Worm (Caenorhabditis elegans): Measurements from ENCODE around the gene fipr-19.

fipr-19 gene

ce11 chrIII:7499421-7499902 is 40.7 kb upstream of the fipr-19 start, which contains the start of the genes C07H6.9 and sap-140 (continued):
- TF ChIP-seq F33H1.4 (GFP tag; IDR thresholded peaks at IDR 0.05), result peak; percentile 66
- TF ChIP-seq nhr-120 (GFP tag; IDR thresholded peaks at IDR 0.05), result no peak
- TF ChIP-seq unc-130 (GFP tag; optimal IDR thresholded peaks at IDR 0.05), result no peak
- no peak for TF ChIP-seq F23B12.7 (tag; optimal IDR thresholded peaks at IDR 0.05; ENCODE audit: insufficient read depth)
- TF ChIP-seq atf-7 (tag; optimal IDR thresholded peaks at IDR 0.05), result peak; percentile 1
- no peak for TF ChIP-seq somi-1 (GFP tag; optimal IDR thresholded peaks at IDR 0.05)
- no peak for TF ChIP-seq C06A6.2 (GFP tag; conservative IDR thresholded peaks at IDR 0.05)
- no peak for TF ChIP-seq rec-8 (tag; optimal IDR thresholded peaks at IDR 0.05)
- TF ChIP-seq nhr-179 (tag; optimal IDR thresholded peaks at IDR 0.05), result no peak
- no peak for TF ChIP-seq cebp-2 (GFP tag; IDR thresholded peaks at IDR 0.05)
- no peak for TF ChIP-seq fkh-3 (tag; optimal IDR thresholded peaks at IDR 0.05)
- peak; percentile 10 for TF ChIP-seq nhr-80 (tag; optimal IDR thresholded peaks at IDR 0.05)
- no peak for TF ChIP-seq sptf-2 (GFP tag; optimal IDR thresholded peaks at IDR 0.05)
- peak; percentile 96 for TF ChIP-seq dpl-1 (GFP tag; optimal IDR thresholded peaks at IDR 0.05)
- TF ChIP-seq sea-2 (GFP tag; IDR thresholded peaks at IDR 0.05), result no peak
- peak; percentile 53 for TF ChIP-seq ceh-91 (GFP tag; IDR thresholded peaks at IDR 0.05)
- no peak for TF ChIP-seq F10E7.11 (tag; optimal IDR thresholded peaks at IDR 0.05)
- TF ChIP-seq K11D2.4 (GFP tag; IDR thresholded peaks at IDR 0.05), result peak; percentile 11; the same call in 1 of the 2 replicates
- TF ChIP-seq aptf-2 (GFP tag; conservative IDR thresholded peaks at IDR 0.05), result no peak
- TF ChIP-seq repo-1 (tag; optimal IDR thresholded peaks at IDR 0.05), result peak; percentile 22
- TF ChIP-seq B0019.2 (GFP tag; conservative IDR thresholded peaks at IDR 0.05), result no peak
- no peak for TF ChIP-seq akir-1 (GFP tag; optimal IDR thresholded peaks at IDR 0.05)
- TF ChIP-seq F22D6.2 (tag; optimal IDR thresholded peaks at IDR 0.05), result no peak
- TF ChIP-seq ceh-79 (tag; optimal IDR thresholded peaks at IDR 0.05), result no peak
- TF ChIP-seq him-1 (tag; optimal IDR thresholded peaks at IDR 0.05), result no peak
- no peak for TF ChIP-seq ama-1 (optimal IDR thresholded peaks at IDR 0.05)
- TF ChIP-seq ama-1 (GFP tag; optimal IDR thresholded peaks at IDR 0.05), result no peak
- no peak for TF ChIP-seq nfya-1 (tag; optimal IDR thresholded peaks at IDR 0.05; ENCODE audit: borderline replicate concordance, insufficient read depth)
- TF ChIP-seq attf-5 (GFP tag; optimal IDR thresholded peaks at IDR 0.05), result peak; percentile 67
- TF ChIP-seq efl-1 (GFP tag; optimal IDR thresholded peaks at IDR 0.05), result peak; percentile 84
- no peak for TF ChIP-seq ceh-100 (GFP tag; IDR thresholded peaks at IDR 0.05)
- TF ChIP-seq ztf-22 (GFP tag; optimal IDR thresholded peaks at IDR 0.05), result no peak
- no peak for TF ChIP-seq snpc-1.3 (tag; optimal IDR thresholded peaks at IDR 0.05; ENCODE audit: insufficient read depth)
- TF ChIP-seq F52B5.7 (tag; optimal IDR thresholded peaks at IDR 0.05), result no peak
- no peak for TF ChIP-seq aptf-3 (GFP tag; IDR thresholded peaks at IDR 0.05)
- peak; percentile 64; the same call in 1 of the 2 replicates for TF ChIP-seq pbrm-1 (GFP tag; IDR thresholded peaks at IDR 0.05)
- TF ChIP-seq mel-28 (tag; optimal IDR thresholded peaks at IDR 0.05; ENCODE audit: borderline replicate concordance), result no peak
- peak; percentile 62; the same call in 1 of the 2 replicates for TF ChIP-seq ekl-4 (GFP tag; IDR thresholded peaks at IDR 0.05)
- TF ChIP-seq snpc-3.4 (tag; optimal IDR thresholded peaks at IDR 0.05), result peak; percentile 51
- no peak for TF ChIP-seq gei-17 (GFP tag; optimal IDR thresholded peaks at IDR 0.05)
- no peak for TF ChIP-seq rpc-1 (optimal IDR thresholded peaks at IDR 0.05)
- no peak for TF ChIP-seq rpc-1 (tag; optimal IDR thresholded peaks at IDR 0.05)
- TF ChIP-seq T26A5.8 (tag; optimal IDR thresholded peaks at IDR 0.05), result no peak
- TF ChIP-seq tbp1 (GFP tag; optimal IDR thresholded peaks at IDR 0.05), result peak; percentile 53
- no peak for TF ChIP-seq Y79H2A.3 (GFP tag; conservative IDR thresholded peaks at IDR 0.05)
- peak; percentile 48 for TF ChIP-seq hmg-1.2 (GFP tag; IDR thresholded peaks at IDR 0.05)
- TF ChIP-seq ccch-3 (GFP tag; optimal IDR thresholded peaks at IDR 0.05), result no peak
- peak; percentile 95 for TF ChIP-seq ztf-18 (tag; optimal IDR thresholded peaks at IDR 0.05)
- no peak for TF ChIP-seq mes-4 (tag; optimal IDR thresholded peaks at IDR 0.05)
- no peak for TF ChIP-seq ztf-26 (tag; optimal IDR thresholded peaks at IDR 0.05)

Data from whole organism, young adult.